Fruit fly (Drosophila melanogaster) whole organism, embryonic: ENCODE measurements around the gene Leash.

Experiments
- Aef1 ChIP-seq: fragments of 200-800 bp; sonication (Bioruptor generic); IDR thresholded peaks from 3 replicates; pipeline ENCODE4 v1.3.6; 2022; ENCODE audit warnings: missing biosample characterization, missing genetic modification characterization
- BEAF-32 ChIP-seq: fragments of 200-800 bp; sonication (Bioruptor generic); optimal IDR thresholded peaks from 3 replicates; lab custom pipeline; 2017; ENCODE audit warnings: missing biosample characterization, missing genetic modification characterization, mild to moderate bottlenecking, moderate library complexity, missing genetic modification reagents
- CG10654 ChIP-seq: fragments of 200-800 bp; sonication (Bioruptor generic); optimal IDR thresholded peaks from 2 replicates; lab custom pipeline; 2016; ENCODE audit warnings: missing biosample characterization, missing genetic modification characterization
- CG11085 ChIP-seq: fragments of 200-800 bp; sonication (Bioruptor generic); IDR thresholded peaks from 2 replicates; pipeline ENCODE4 v1.3.6; 2022; ENCODE audit warnings: missing biosample characterization, missing genetic modification characterization
- CG11247 ChIP-seq: fragments of 200-800 bp; sonication (Bioruptor generic); IDR thresholded peaks from 2 replicates; pipeline ENCODE4 v1.3.6; 2022; ENCODE audit warnings: missing biosample characterization, missing genetic modification characterization
- CG11504 ChIP-seq: fragments of 200-800 bp; sonication (Bioruptor generic); optimal IDR thresholded peaks from 3 replicates; lab custom pipeline; 2019; ENCODE audit warnings: missing biosample characterization, mild to moderate bottlenecking, missing genetic modification characterization, moderate library complexity
- CG12942 ChIP-seq: fragments of 200-800 bp; sonication (Bioruptor generic); optimal IDR thresholded peaks from 3 replicates; lab custom pipeline; 2016; ENCODE audit warnings: missing biosample characterization, missing genetic modification characterization
- CG14441 ChIP-seq: fragments of 200-800 bp; sonication (Bioruptor generic); IDR thresholded peaks from 2 replicates; pipeline ENCODE4 v1.3.6; 2022; ENCODE audit warnings: missing biosample characterization, missing genetic modification characterization
- CG16815 ChIP-seq: fragments of 200-800 bp; sonication (Bioruptor generic); optimal IDR thresholded peaks from 3 replicates; lab custom pipeline; 2017; ENCODE audit warnings: missing biosample characterization, mild to moderate bottlenecking, missing genetic modification characterization
- CG17186 ChIP-seq: fragments of 200-800 bp; sonication (Bioruptor generic); optimal IDR thresholded peaks from 3 replicates; lab custom pipeline; 2017; ENCODE audit warnings: missing biosample characterization, missing genetic modification reagents, missing genetic modification characterization
- CG18262 ChIP-seq: fragments of 200-800 bp; optimal IDR thresholded peaks from 3 replicates; lab custom pipeline; 2019; ENCODE audit warnings: missing biosample characterization, mild to moderate bottlenecking, missing genetic modification characterization, moderate library complexity
- CG2116 ChIP-seq: fragments of 200-800 bp; sonication (Bioruptor generic); optimal IDR thresholded peaks from 3 replicates; lab custom pipeline; 2018; ENCODE audit warnings: missing biosample characterization, mild to moderate bottlenecking, missing genetic modification characterization
- CG2129 ChIP-seq: fragments of 200-800 bp; sonication (Bioruptor generic); IDR thresholded peaks from 2 replicates; pipeline ENCODE4 v1.3.6; 2022; ENCODE audit warnings: missing biosample characterization, missing genetic modification characterization; ENCODE audit not compliant: partially characterized antibody
- CG31365 ChIP-seq: fragments of 200-800 bp; sonication (Bioruptor generic); optimal IDR thresholded peaks from 2 replicates; lab custom pipeline; 2018; ENCODE audit warnings: missing biosample characterization, mild to moderate bottlenecking, missing genetic modification characterization
- CG3163 ChIP-seq: fragments of 200-800 bp; sonication (Bioruptor generic); optimal IDR thresholded peaks from 3 replicates; lab custom pipeline; 2016; ENCODE audit warnings: missing biosample characterization, missing genetic modification characterization
- CG4328 ChIP-seq: fragments of 200-800 bp; sonication (Bioruptor generic); optimal IDR thresholded peaks from 3 replicates; lab custom pipeline; 2017; ENCODE audit warnings: missing biosample characterization, missing genetic modification reagents, missing genetic modification characterization
- CG6254 ChIP-seq: fragments of 200-800 bp; sonication (Bioruptor generic); optimal IDR thresholded peaks from 3 replicates; lab custom pipeline; 2017; ENCODE audit warnings: mild to moderate bottlenecking, missing biosample characterization, missing genetic modification reagents, missing genetic modification characterization
- CG6654 ChIP-seq: fragments of 200-800 bp; sonication (Bioruptor generic); optimal IDR thresholded peaks from 2 replicates; lab custom pipeline; 2017; ENCODE audit warnings: missing biosample characterization, mild to moderate bottlenecking, missing genetic modification characterization
- CG8944 ChIP-seq: fragments of 200-800 bp; sonication (Bioruptor generic); optimal IDR thresholded peaks from 3 replicates; lab custom pipeline; 2016; ENCODE audit warnings: missing biosample characterization, missing genetic modification characterization
- CG9797 ChIP-seq: fragments of 200-800 bp; sonication (Bioruptor generic); optimal IDR thresholded peaks from 3 replicates; lab custom pipeline; 2018; ENCODE audit warnings: missing biosample characterization, mild to moderate bottlenecking, missing genetic modification characterization
- Dp ChIP-seq: fragments of 200-800 bp; sonication (Bioruptor generic); optimal IDR thresholded peaks from 2 replicates; lab custom pipeline; 2018; ENCODE audit warnings: missing biosample characterization, mild to moderate bottlenecking, missing genetic modification characterization, moderate library complexity
- Drgx ChIP-seq: fragments of 200-800 bp; sonication (Bioruptor generic); IDR thresholded peaks from 2 replicates; pipeline ENCODE4 v1.3.6; 2022; ENCODE audit warnings: missing biosample characterization, missing genetic modification characterization
- Myb ChIP-seq: fragments of 200-800 bp; sonication (Bioruptor generic); optimal IDR thresholded peaks from 2 replicates; lab custom pipeline; 2016; ENCODE audit warnings: missing biosample characterization, missing genetic modification characterization
- Optix ChIP-seq: fragments of 200-800 bp; sonication (Bioruptor generic); IDR thresholded peaks from 3 replicates; pipeline ENCODE4 v1.3.6; 2022; ENCODE audit warnings: missing biosample characterization, missing genetic modification characterization
- Poxn ChIP-seq: fragments of 200-800 bp; sonication (Bioruptor generic); IDR thresholded peaks from 2 replicates; pipeline ENCODE4 v1.3.6; 2022; ENCODE audit warnings: missing biosample characterization, missing genetic modification characterization
- Scr ChIP-seq: fragments of 200-800 bp; sonication (Bioruptor generic); IDR thresholded peaks from 2 replicates; pipeline ENCODE4 v1.3.6; 2022; ENCODE audit warnings: missing biosample characterization, missing genetic modification characterization; ENCODE audit not compliant: partially characterized antibody
- Trl ChIP-seq, 3 experiments: fragments of >200 bp in 2 of 3; fragments of 200-800 bp in 1 of 3; sonication (Bioruptor generic) in 1 of 3; optimal IDR thresholded peaks; 2 replicates in 1 of 3; 3 replicates in 2 of 3; lab custom pipeline; 2016 to 2017; ENCODE audit warnings: missing biosample characterization in 1 of 3, missing genetic modification characterization in 1 of 3
- YL-1 ChIP-seq: fragments of 200-800 bp; sonication (Bioruptor generic); optimal IDR thresholded peaks from 3 replicates; lab custom pipeline; 2017; ENCODE audit warnings: missing biosample characterization, mild to moderate bottlenecking, missing genetic modification characterization
- amos ChIP-seq: fragments of 200-800 bp; sonication (Bioruptor generic); IDR thresholded peaks from 2 replicates; pipeline ENCODE4 v1.3.6; 2022; ENCODE audit warnings: missing biosample characterization, missing genetic modification characterization; ENCODE audit not compliant: partially characterized antibody
- bbx ChIP-seq: fragments of 200-800 bp; sonication (Bioruptor generic); IDR thresholded peaks from 2 replicates; pipeline ENCODE4 v1.3.6; 2022; ENCODE audit warnings: missing biosample characterization, missing genetic modification characterization; ENCODE audit not compliant: partially characterized antibody
- crol ChIP-seq: fragments of 200-800 bp; sonication (Bioruptor generic); IDR thresholded peaks from 2 replicates; pipeline ENCODE4 v1.3.6; 2022; ENCODE audit warnings: missing biosample characterization, missing genetic modification characterization
- dm ChIP-seq: fragments of 200-800 bp; sonication (Bioruptor generic); optimal IDR thresholded peaks from 3 replicates; lab custom pipeline; 2016; ENCODE audit warnings: missing biosample characterization, missing genetic modification characterization
- emc ChIP-seq: fragments of 200-800 bp; sonication (Bioruptor generic); optimal IDR thresholded peaks from 2 replicates; lab custom pipeline; 2016; ENCODE audit warnings: missing biosample characterization, missing genetic modification characterization
- en ChIP-seq: fragments of 200-800 bp; sonication (Bioruptor generic); optimal IDR thresholded peaks from 2 replicates; lab custom pipeline; 2016; ENCODE audit warnings: missing biosample characterization, missing genetic modification characterization
- knrl ChIP-seq: fragments of 200-800 bp; sonication (Bioruptor generic); IDR thresholded peaks from 3 replicates; pipeline ENCODE4 v1.3.6; 2022; ENCODE audit warnings: missing biosample characterization, missing genetic modification characterization; ENCODE audit not compliant: partially characterized antibody
- lmd ChIP-seq: fragments of 200-800 bp; sonication (Bioruptor generic); IDR thresholded peaks from 2 replicates; pipeline ENCODE4 v1.3.6; 2022; ENCODE audit warnings: missing biosample characterization, missing genetic modification characterization
- nerfin-2 ChIP-seq: fragments of 200-800 bp; sonication (Bioruptor generic); IDR thresholded peaks from 2 replicates; pipeline ENCODE4 v1.3.6; 2022; ENCODE audit warnings: missing biosample characterization, missing genetic modification characterization; ENCODE audit not compliant: partially characterized antibody
- p53 ChIP-seq: fragments of 200-800 bp; sonication (Bioruptor generic); optimal IDR thresholded peaks from 2 replicates; lab custom pipeline; 2016; ENCODE audit warnings: missing biosample characterization, missing genetic modification characterization
- pb ChIP-seq: fragments of 200-800 bp; sonication (Bioruptor generic); optimal IDR thresholded peaks from 3 replicates; lab custom pipeline; 2016; ENCODE audit warnings: missing biosample characterization, missing genetic modification characterization
- pnt ChIP-seq: fragments of 200-800 bp; sonication (Bioruptor generic); optimal IDR thresholded peaks from 3 replicates; lab custom pipeline; 2016; ENCODE audit warnings: missing biosample characterization, missing genetic modification characterization
- prd ChIP-seq, 3 experiments: fragments of >200 bp in 2 of 3; fragments of 200-800 bp in 1 of 3; sonication (Bioruptor generic) in 1 of 3; optimal IDR thresholded peaks in 2 of 3; IDR thresholded peaks in 1 of 3; 2 replicates in 2 of 3; 3 replicates in 1 of 3; pipeline versions ENCODE4 v1.3.6 to Lab custom; 2017 to 2022; ENCODE audit warnings: missing biosample characterization in 1 of 3, missing genetic modification characterization in 1 of 3
- sens-2 ChIP-seq: fragments of 200-800 bp; sonication (Bioruptor generic); IDR thresholded peaks from 2 replicates; pipeline ENCODE4 v1.3.6; 2022; ENCODE audit warnings: missing biosample characterization, missing genetic modification characterization
- sna ChIP-seq: fragments of 200-800 bp; sonication (Bioruptor generic); IDR thresholded peaks from 2 replicates; pipeline ENCODE4 v1.3.6; 2022; ENCODE audit warnings: missing biosample characterization, missing genetic modification characterization; ENCODE audit not compliant: partially characterized antibody
- sug ChIP-seq: fragments of 200-800 bp; optimal IDR thresholded peaks from 2 replicates; lab custom pipeline; 2019; ENCODE audit warnings: missing biosample characterization, mild to moderate bottlenecking, missing genetic modification characterization, moderate library complexity
- tap ChIP-seq: fragments of 200-800 bp; optimal IDR thresholded peaks from 3 replicates; lab custom pipeline; 2019; ENCODE audit warnings: missing biosample characterization, mild to moderate bottlenecking, missing genetic modification characterization, moderate library complexity
- tio ChIP-seq: fragments of 200-800 bp; sonication (Bioruptor generic); optimal IDR thresholded peaks from 2 replicates; lab custom pipeline; 2017; ENCODE audit warnings: missing biosample characterization, missing genetic modification characterization, inconsistent platforms
- yki ChIP-seq: fragments of >200 bp; optimal IDR thresholded peaks from 3 replicates; lab custom pipeline; 2018
- zf30C ChIP-seq: fragments of 200-800 bp; sonication (Bioruptor generic); optimal IDR thresholded peaks from 3 replicates; lab custom pipeline; 2018; ENCODE audit warnings: missing biosample characterization, mild to moderate bottlenecking, missing genetic modification characterization
- zfh1 ChIP-seq: fragments of 200-800 bp; sonication (Bioruptor generic); IDR thresholded peaks from 3 replicates; pipeline ENCODE4 v1.3.6; 2022; ENCODE audit warnings: missing biosample characterization, missing genetic modification characterization

Leash gene

DNA sequence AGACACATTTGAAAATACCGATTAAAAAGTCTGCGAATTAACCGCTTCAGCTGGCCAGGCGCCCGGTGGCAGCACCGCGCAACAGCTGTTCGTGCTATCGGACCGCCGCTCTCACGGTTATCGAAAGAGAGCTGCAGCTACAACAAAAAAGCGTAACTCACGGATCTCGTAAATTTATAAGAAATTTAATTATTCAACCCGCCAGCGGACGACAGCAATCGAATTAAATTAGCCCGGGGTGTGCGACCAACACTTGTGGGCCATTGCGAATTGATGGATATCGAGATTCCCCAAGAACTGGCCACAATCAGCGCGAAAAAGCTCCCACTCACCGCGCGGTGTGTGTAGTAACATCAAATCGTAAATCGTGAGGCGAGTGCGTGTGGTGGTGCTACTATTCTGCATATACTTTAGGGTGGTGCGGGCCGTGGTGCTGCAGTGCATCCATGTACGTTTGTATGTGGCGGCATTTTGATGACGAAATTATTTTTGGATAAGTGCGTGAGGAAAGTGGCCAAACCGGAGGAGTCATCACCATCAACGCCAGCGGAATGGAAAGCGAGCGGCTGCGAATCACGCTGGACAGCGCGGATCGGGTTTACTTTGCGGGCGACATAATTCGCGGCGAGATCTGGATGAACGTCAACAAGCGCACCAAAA lies at the start of gene Leash:
Gene Leash, plus strand, starts transcription at position 119 of the 660 bp plus-strand sequence.
- no peak for TF ChIP-seq CG31365 (tag; lab: Kevin White, UChicago)
- no peak for TF ChIP-seq p53
- TF ChIP-seq zf30C (GFP tag; lab: Kevin White, UChicago), result no peak
- peak; percentile 38 for TF ChIP-seq CG9797 (GFP tag; lab: Kevin White, UChicago)
- peak; percentile 51; the same call in 1 of the 2 replicates for TF ChIP-seq sna (GFP tag; lab: Robert Waterston, UW)
- TF ChIP-seq CG2116 (GFP tag; lab: Kevin White, UChicago), result peak; percentile 35
- TF ChIP-seq CG6654 (GFP tag; lab: Kevin White, UChicago), result no peak
- no peak for TF ChIP-seq CG4328 (GFP tag; lab: Kevin White, UChicago)
- TF ChIP-seq CG11085 (GFP tag; lab: Robert Waterston, UW), result no peak
- no peak for TF ChIP-seq dm (GFP tag; lab: Kevin White, UChicago)
- TF ChIP-seq bbx (GFP tag; lab: Robert Waterston, UW), result peak; percentile 67
- TF ChIP-seq prd (optimal IDR thresholded peaks at IDR 0.05; lab: Kevin White, UChicago), result no peak
- TF ChIP-seq prd (GFP tag; IDR thresholded peaks at IDR 0.05; lab: Robert Waterston, UW), result no peak
- TF ChIP-seq amos (GFP tag; lab: Robert Waterston, UW), result peak; percentile 42; the same call in 1 of the 2 replicates
- TF ChIP-seq crol (GFP tag; lab: Robert Waterston, UW), result peak; percentile 6; the same call in 1 of the 2 replicates
- TF ChIP-seq knrl (GFP tag; lab: Robert Waterston, UW), result peak; percentile 26; the same call in 1 of the 3 replicates
- no peak for TF ChIP-seq CG8944
- peak; percentile 53 to 61 for TF ChIP-seq Trl (optimal IDR thresholded peaks at IDR 0.05; lab: Kevin White, UChicago)
- peak; percentile 19 for TF ChIP-seq Trl (GFP tag; optimal IDR thresholded peaks at IDR 0.05; lab: Kevin White, UChicago)
- TF ChIP-seq pnt (GFP tag; lab: Kevin White, UChicago), result no peak
- TF ChIP-seq CG11247, result no peak
- no peak for TF ChIP-seq CG18262 (tag; lab: Kevin White, UChicago)
- TF ChIP-seq emc (GFP tag; lab: Kevin White, UChicago), result no peak
- TF ChIP-seq sens-2, result no peak
- 0 out of 2 replicates have a peak, but pooled peaks have one; percentile 16 for TF ChIP-seq CG14441
- peak; percentile 27 for TF ChIP-seq CG17186 (GFP tag; lab: Kevin White, UChicago)
- TF ChIP-seq CG11504 (tag; lab: Kevin White, UChicago), result no peak
- no peak for TF ChIP-seq Poxn
- no peak for TF ChIP-seq tap
- peak; percentile 57 for TF ChIP-seq CG3163
- peak; percentile 86 for TF ChIP-seq Myb (GFP tag; lab: Kevin White, UChicago)
- no peak for TF ChIP-seq sug (tag; lab: Kevin White, UChicago)
- no peak for TF ChIP-seq CG16815 (GFP tag; lab: Kevin White, UChicago)
- 0 out of 3 replicates have a peak, but pooled peaks have one; percentile 7 for TF ChIP-seq Optix (GFP tag; lab: Robert Waterston, UW)
- 0 out of 2 replicates have a peak, but pooled peaks have one; percentile 16 for TF ChIP-seq CG2129 (GFP tag; lab: Robert Waterston, UW)
- peak; percentile 16 for TF ChIP-seq YL-1 (GFP tag; lab: Kevin White, UChicago)
- TF ChIP-seq BEAF-32 (GFP tag; lab: Kevin White, UChicago), result peak; percentile 61
- TF ChIP-seq Dp (GFP tag; lab: Kevin White, UChicago), result peak; percentile 73
- TF ChIP-seq nerfin-2 (GFP tag; lab: Robert Waterston, UW), result no peak
- no peak for TF ChIP-seq CG12942 (GFP tag; lab: Kevin White, UChicago)
- TF ChIP-seq lmd (GFP tag; lab: Robert Waterston, UW), result no peak
- TF ChIP-seq en (GFP tag; lab: Kevin White, UChicago), result no peak
- no peak for TF ChIP-seq zfh1
- TF ChIP-seq yki (lab: Kevin White, UChicago), result no peak
- TF ChIP-seq pb (GFP tag; lab: Kevin White, UChicago), result no peak
- peak; percentile 27; the same call in 1 of the 3 replicates for TF ChIP-seq Aef1 (GFP tag; lab: Robert Waterston, UW)
- TF ChIP-seq tio (GFP tag; lab: Kevin White, UChicago), result no peak
- TF ChIP-seq Drgx (GFP tag; lab: Robert Waterston, UW), result no peak
- peak; percentile 49 for TF ChIP-seq Scr
- no peak for TF ChIP-seq CG6254 (GFP tag; lab: Kevin White, UChicago)
- TF ChIP-seq CG10654 (GFP tag; lab: Kevin White, UChicago), result no peak
